Worm (Caenorhabditis elegans) whole organism, young adult: ENCODE measurements around the gene col-73.

Source experiments
- ceh-100 ChIP-seq: fragments of 200-800 bp; sonication (Bioruptor generic); IDR thresholded peaks from 2 replicates; pipeline ENCODE4 v1.3.6; 2022; ENCODE audit warnings: missing genetic modification reagents, missing genetic modification characterization, missing compliant biosample characterization
- nhr-179 ChIP-seq: sonication (generic microtip); optimal IDR thresholded peaks from 2 replicates; lab custom pipeline; 2016; ENCODE audit warnings: mild to moderate bottlenecking, missing genetic modification characterization, missing compliant biosample characterization
- nhr-90 ChIP-seq: sonication (generic microtip); optimal IDR thresholded peaks from 2 replicates; lab custom pipeline; 2016; ENCODE audit warnings: missing genotype, mild to moderate bottlenecking, missing genetic modification characterization, missing compliant biosample characterization
- pha-4 ChIP-seq: fragments of 150-350 bp; sonication (generic microtip); optimal IDR thresholded peaks from 2 replicates; lab custom pipeline; 2014; ENCODE audit warnings: missing biosample characterization, missing genetic modification reagents, missing genetic modification characterization
- snpc-4 ChIP-seq, 5 experiments: fragments of 150-350 bp in 1 of 5; sonication (generic microtip) in 4 of 5; optimal IDR thresholded peaks; 2 replicates each; lab custom pipeline; 2014 to 2018; ENCODE audit warnings: missing genetic modification characterization in 5 of 5, missing biosample characterization in 3 of 5, antibody characterized with exemption in 2 of 5, mild to moderate bottlenecking in 2 of 5, missing compliant biosample characterization in 2 of 5, missing genotype in 2 of 5, moderate library complexity in 2 of 5, missing genetic modification reagents in 1 of 5
- somi-1 ChIP-seq: fragments of 200-800 bp; sonication (Bioruptor generic); optimal IDR thresholded peaks from 2 replicates; lab custom pipeline; 2018; ENCODE audit warnings: mild to moderate bottlenecking, missing genetic modification characterization, missing compliant biosample characterization

ce11 chrII:4902035-4902434 lies 29.1 kb upstream of the col-73 start, which contains the start of gene R05F9.9:
- TF ChIP-seq nhr-90 (tag; lab: Kevin White, UChicago) = peak; percentile 10
- TF ChIP-seq pha-4 (tag; lab: Kevin White, UChicago) = no peak
- no peak for TF ChIP-seq somi-1 (GFP tag; lab: Kevin White, UChicago)
- TF ChIP-seq snpc-4 (GFP tag; optimal IDR thresholded peaks at IDR 0.05; lab: Kevin White, UChicago) = no peak
- TF ChIP-seq snpc-4 (tag; optimal IDR thresholded peaks at IDR 0.05; lab: Kevin White, UChicago) = peak in 2 of 4 experiments; percentile 23 to 50
- no peak for TF ChIP-seq ceh-100
- no peak for TF ChIP-seq nhr-179 (tag; lab: Kevin White, UChicago)
